Worm (Caenorhabditis elegans): ENCODE data around the gene ZK792.12.

DNA sequence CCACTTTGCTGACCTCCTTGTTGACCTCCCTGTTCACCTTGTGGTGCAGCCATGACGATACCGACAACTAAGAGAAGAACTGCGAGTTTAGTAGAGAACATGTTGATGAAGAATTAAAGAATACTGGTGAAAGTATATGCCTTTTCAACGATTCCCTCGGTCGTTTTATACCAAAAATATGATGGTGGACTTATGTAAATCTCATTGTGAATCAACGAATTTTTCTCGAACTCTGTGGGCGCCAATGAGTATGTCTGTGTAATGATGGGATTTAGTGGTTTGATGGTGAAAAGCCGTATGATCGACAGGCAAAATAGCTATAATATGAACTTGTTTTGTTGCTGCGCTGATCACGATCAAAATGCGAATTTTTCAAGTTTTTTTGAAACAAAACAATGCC lies 43.7 kb downstream of the ZK792.12 start, which contains the start of gene K01A6.8:
- no peak for TF ChIP-seq med-1 (GFP tag; optimal IDR thresholded peaks at IDR 0.05; ENCODE audit: insufficient read depth)
- no peak for TF ChIP-seq flt-1 (GFP tag; IDR thresholded peaks at IDR 0.05)
- no peak for TF ChIP-seq T22C8.4 (GFP tag; IDR thresholded peaks at IDR 0.05)
